Worm (Caenorhabditis elegans) whole organism, early embryonic: ENCODE results near the gene camt-1.

ENCODE experiments used
- aly-1 ChIP-seq: sonication (generic microtip); optimal IDR thresholded peaks from 2 replicates; lab custom pipeline; 2016; ENCODE audit warnings: missing genetic modification characterization, missing compliant biosample characterization
- ets-7 ChIP-seq: sonication (generic microtip); optimal IDR thresholded peaks from 2 replicates; lab custom pipeline; 2016; ENCODE audit warnings: missing genotype, missing genetic modification characterization, missing compliant biosample characterization

ce11 chrII:4444811-4445210 is 60.1 kb downstream of the camt-1 start:
- TF ChIP-seq ets-7 (tag; lab: Kevin White, UChicago) (no peak), aly-1 (tag; lab: Kevin White, UChicago) (no peak)
